Fruit fly (Drosophila melanogaster): ENCODE results near the gene CG11841.

Gene CG11841

dm6 chr3R:29068430-29069207 is 17.8 kb downstream of the CG11841 start (continued):
- TF ChIP-seq Vsx1 (GFP tag; optimal IDR thresholded peaks at IDR 0.05), result no peak
- no peak for TF ChIP-seq aop (GFP tag; IDR thresholded peaks at IDR 0.05)
- TF ChIP-seq CG8478 (optimal IDR thresholded peaks at IDR 0.05), result no peak
- TF ChIP-seq grn (GFP tag; optimal IDR thresholded peaks at IDR 0.05), result no peak
- no peak for TF ChIP-seq sug (tag; optimal IDR thresholded peaks at IDR 0.05)
- TF ChIP-seq pb (GFP tag; optimal IDR thresholded peaks at IDR 0.05), result peak; percentile 40
- no peak for TF ChIP-seq psq (GFP tag; optimal IDR thresholded peaks at IDR 0.05)
- TF ChIP-seq CG11093 (GFP tag; IDR thresholded peaks at IDR 0.05), result 0 out of 3 replicates have a peak, but pooled peaks have one; percentile 15
- TF ChIP-seq CG9437 (GFP tag; optimal IDR thresholded peaks at IDR 0.05), result no peak
- TF ChIP-seq CG18011 (GFP tag; optimal IDR thresholded peaks at IDR 0.05), result no peak
- TF ChIP-seq lola (GFP tag; optimal IDR thresholded peaks at IDR 0.05), result peak in 1 of 3 experiments; percentile 6
- no peak for TF ChIP-seq jing (GFP tag; optimal IDR thresholded peaks at IDR 0.05)
- no peak for TF ChIP-seq toy (GFP tag; IDR thresholded peaks at IDR 0.05)
- 0 out of 2 replicates have a peak, but pooled peaks have one; percentile 31 for TF ChIP-seq Awh (GFP tag; IDR thresholded peaks at IDR 0.05)
- peak; percentile 49 for TF ChIP-seq Oli (tag; optimal IDR thresholded peaks at IDR 0.05)
- TF ChIP-seq tap (tag; optimal IDR thresholded peaks at IDR 0.05), result peak; percentile 48

dm6 chr3R:29069208-29070072 is 18.6 kb downstream of the CG11841 start:
- peak; percentile 11 for TF ChIP-seq CG17385 (GFP tag; optimal IDR thresholded peaks at IDR 0.05)
- TF ChIP-seq abd-A (tag; optimal IDR thresholded peaks at IDR 0.05), result peak; percentile 75
- TF ChIP-seq CG33557 (GFP tag; optimal IDR thresholded peaks at IDR 0.05), result no peak
- TF ChIP-seq trem (tag; optimal IDR thresholded peaks at IDR 0.05), result peak; percentile 8
- TF ChIP-seq z (GFP tag; IDR thresholded peaks at IDR 0.05), result no peak
- TF ChIP-seq CG3407 (GFP tag; optimal IDR thresholded peaks at IDR 0.05), result peak; percentile 99
- no peak for TF ChIP-seq tgo (GFP tag; IDR thresholded peaks at IDR 0.05)
- peak; percentile 44 for TF ChIP-seq sqz (GFP tag; optimal IDR thresholded peaks at IDR 0.05)
- peak; percentile 19 for TF ChIP-seq pros (GFP tag; optimal IDR thresholded peaks at IDR 0.05)
- TF ChIP-seq CG32767 (GFP tag; IDR thresholded peaks at IDR 0.05), result 0 out of 2 replicates have a peak, but pooled peaks have one; percentile 32
- TF ChIP-seq sob (GFP tag; IDR thresholded peaks at IDR 0.05), result no peak
- peak in 1 of 2 experiments; percentile 66 for TF ChIP-seq tll (GFP tag; optimal IDR thresholded peaks at IDR 0.05)
- TF ChIP-seq CG15479 (GFP tag; optimal IDR thresholded peaks at IDR 0.05), result peak; percentile 0
- TF ChIP-seq gsb-n (tag; optimal IDR thresholded peaks at IDR 0.05), result no peak
- no peak for TF ChIP-seq CG16815 (GFP tag; optimal IDR thresholded peaks at IDR 0.05)
- TF ChIP-seq CG1832 (GFP tag; optimal IDR thresholded peaks at IDR 0.05), result peak; percentile 30
- 0 out of 2 replicates have a peak, but pooled peaks have one; percentile 11 for TF ChIP-seq bbx (GFP tag; IDR thresholded peaks at IDR 0.05; ENCODE audit: partially characterized antibody)
- TF ChIP-seq CG6765 (GFP tag; optimal IDR thresholded peaks at IDR 0.05), result no peak
- no peak for TF ChIP-seq CG10543 (GFP tag; optimal IDR thresholded peaks at IDR 0.05)
- TF ChIP-seq Hr51 (GFP tag; optimal IDR thresholded peaks at IDR 0.05), result peak in 1 of 2 experiments; percentile 35
- no peak for TF ChIP-seq Stat92E (GFP tag; optimal IDR thresholded peaks at IDR 0.05)
- TF ChIP-seq Optix (GFP tag; IDR thresholded peaks at IDR 0.05), result 0 out of 3 replicates have a peak, but pooled peaks have one; percentile 21
- TF ChIP-seq Nf-YA (GFP tag; IDR thresholded peaks at IDR 0.05), result no peak
- no peak for TF ChIP-seq Doc3 (GFP tag; IDR thresholded peaks at IDR 0.05; ENCODE audit: partially characterized antibody)
- peak; percentile 74 for TF ChIP-seq pfk (GFP tag; optimal IDR thresholded peaks at IDR 0.05)
- peak; percentile 24 for TF ChIP-seq Med (GFP tag)
- TF ChIP-seq cg (GFP tag; optimal IDR thresholded peaks at IDR 0.05), result peak; percentile 75
- peak; percentile 94 for TF ChIP-seq Kr (GFP tag; optimal IDR thresholded peaks at IDR 0.05)
- TF ChIP-seq lov (optimal IDR thresholded peaks at IDR 0.05), result no peak
- TF ChIP-seq lov (GFP tag; IDR thresholded peaks at IDR 0.05), result no peak
